Fruit fly (Drosophila melanogaster) whole organism, prepupa: ENCODE results near the gene Nplp3.

Experiments used
- Blimp-1 ChIP-seq: fragments of 200-800 bp; sonication (Bioruptor generic); optimal IDR thresholded peaks from 3 replicates; lab custom pipeline; 2017; ENCODE audit warnings: missing biosample characterization, missing genetic modification characterization, mild to moderate bottlenecking, moderate library complexity, missing genetic modification reagents
- CG10631 ChIP-seq: fragments of 200-800 bp; sonication (Bioruptor generic); optimal IDR thresholded peaks from 2 replicates; lab custom pipeline; 2016; ENCODE audit warnings: missing biosample characterization, missing genetic modification characterization
- CG10669 ChIP-seq: fragments of 200-800 bp; sonication (Bioruptor generic); optimal IDR thresholded peaks from 3 replicates; lab custom pipeline; 2018; ENCODE audit warnings: missing biosample characterization, mild to moderate bottlenecking, missing genetic modification characterization, moderate library complexity
- CG11294 ChIP-seq: fragments of 200-800 bp; sonication (Bioruptor generic); IDR thresholded peaks from 2 replicates; pipeline ENCODE4 v1.3.6; 2022; ENCODE audit warnings: missing biosample characterization, missing genetic modification characterization
- CG11762 ChIP-seq: fragments of 200-800 bp; sonication (Bioruptor generic); optimal IDR thresholded peaks from 3 replicates; lab custom pipeline; 2016; ENCODE audit warnings: missing biosample characterization, missing genetic modification characterization; ENCODE audit not compliant: insufficient read depth
- CG15336 ChIP-seq: fragments of 200-800 bp; sonication (Bioruptor generic); IDR thresholded peaks from 2 replicates; pipeline ENCODE4 v1.3.6; 2022; ENCODE audit warnings: missing biosample characterization, missing genetic modification characterization
- CG1621 ChIP-seq: fragments of 200-800 bp; sonication (Bioruptor generic); optimal IDR thresholded peaks from 3 replicates; lab custom pipeline; 2018; ENCODE audit warnings: missing biosample characterization, mild to moderate bottlenecking, missing genetic modification characterization
- CG16779 ChIP-seq: fragments of 200-800 bp; sonication (Bioruptor generic); optimal IDR thresholded peaks from 3 replicates; lab custom pipeline; 2017; ENCODE audit warnings: missing biosample characterization, mild to moderate bottlenecking, missing genetic modification characterization
- CG3032 ChIP-seq: fragments of 200-800 bp; optimal IDR thresholded peaks from 2 replicates; lab custom pipeline; 2019; ENCODE audit warnings: missing biosample characterization, mild to moderate bottlenecking, missing genetic modification characterization, moderate library complexity
- CG31627 ChIP-seq: fragments of 200-800 bp; sonication (Bioruptor generic); optimal IDR thresholded peaks from 3 replicates; lab custom pipeline; 2016; ENCODE audit warnings: missing biosample characterization, missing genetic modification characterization
- CG32006 ChIP-seq: fragments of 200-800 bp; sonication (Bioruptor generic); optimal IDR thresholded peaks from 3 replicates; lab custom pipeline; 2017; ENCODE audit warnings: missing biosample characterization, mild to moderate bottlenecking, missing genetic modification characterization
- CG3919 ChIP-seq: fragments of 200-800 bp; sonication (Bioruptor generic); optimal IDR thresholded peaks from 3 replicates; lab custom pipeline; 2016; ENCODE audit warnings: missing biosample characterization, missing genetic modification characterization
- CG4318 ChIP-seq: fragments of 200-800 bp; sonication (Bioruptor generic); optimal IDR thresholded peaks from 3 replicates; lab custom pipeline; 2017; ENCODE audit warnings: missing biosample characterization, mild to moderate bottlenecking, missing genetic modification characterization
- CG6276 ChIP-seq: fragments of 200-800 bp; sonication (Bioruptor generic); optimal IDR thresholded peaks from 2 replicates; lab custom pipeline; 2017; ENCODE audit warnings: missing biosample characterization, mild to moderate bottlenecking, missing genetic modification characterization
- CG6792 ChIP-seq: fragments of 200-800 bp; sonication (Bioruptor generic); optimal IDR thresholded peaks from 3 replicates; lab custom pipeline; 2016; ENCODE audit warnings: missing biosample characterization, missing genetic modification characterization
- CG6808 ChIP-seq: fragments of 200-800 bp; sonication (Bioruptor generic); optimal IDR thresholded peaks from 3 replicates; lab custom pipeline; 2017; ENCODE audit warnings: missing biosample characterization, missing genetic modification characterization, mild to moderate bottlenecking, moderate library complexity, missing genetic modification reagents
- CG6854 ChIP-seq: fragments of 200-800 bp; sonication (Bioruptor generic); optimal IDR thresholded peaks from 2 replicates; lab custom pipeline; 2017; ENCODE audit warnings: missing biosample characterization, mild to moderate bottlenecking, missing genetic modification characterization
- CG7368 ChIP-seq: fragments of 200-800 bp; sonication (Bioruptor generic); optimal IDR thresholded peaks from 3 replicates; lab custom pipeline; 2016; ENCODE audit warnings: missing biosample characterization, missing genetic modification characterization
- CG8119 ChIP-seq: fragments of 200-800 bp; sonication (Bioruptor generic); IDR thresholded peaks from 3 replicates; pipeline ENCODE4 v1.3.6; 2022; ENCODE audit warnings: missing biosample characterization, missing genetic modification characterization
- CG8319 ChIP-seq: fragments of 200-800 bp; sonication (Bioruptor generic); optimal IDR thresholded peaks from 3 replicates; lab custom pipeline; 2016; ENCODE audit warnings: missing biosample characterization, missing genetic modification characterization
- CG8632 ChIP-seq: fragments of 200-800 bp; sonication (Bioruptor generic); optimal IDR thresholded peaks from 3 replicates; lab custom pipeline; 2016; ENCODE audit warnings: missing biosample characterization, missing genetic modification characterization
- CG9139 ChIP-seq: fragments of 200-800 bp; sonication (Bioruptor generic); optimal IDR thresholded peaks from 3 replicates; lab custom pipeline; 2017; ENCODE audit warnings: missing biosample characterization, mild to moderate bottlenecking, missing genetic modification characterization
- Eip75B ChIP-seq: fragments of 200-800 bp; sonication (Bioruptor generic); optimal IDR thresholded peaks from 3 replicates; lab custom pipeline; 2016; ENCODE audit warnings: missing biosample characterization, missing genetic modification characterization
- Eip78C ChIP-seq: fragments of 200-800 bp; sonication (Bioruptor generic); peaks from one replicate; lab custom pipeline; 2016; ENCODE audit warnings: missing biosample characterization, missing genetic modification characterization
- Eip93F ChIP-seq: fragments of 200-800 bp; sonication (Bioruptor generic); optimal IDR thresholded peaks from 2 replicates; lab custom pipeline; 2016; ENCODE audit warnings: missing biosample characterization, mild to moderate bottlenecking, missing genetic modification characterization
- Ets21C ChIP-seq: fragments of 200-800 bp; sonication (Bioruptor generic); optimal IDR thresholded peaks from 3 replicates; lab custom pipeline; 2016; ENCODE audit warnings: missing biosample characterization, missing genetic modification characterization
- Ets96B ChIP-seq: fragments of 200-800 bp; optimal IDR thresholded peaks from 2 replicates; lab custom pipeline; 2019; ENCODE audit warnings: missing biosample characterization, mild to moderate bottlenecking, missing genetic modification characterization, moderate library complexity
- Gug ChIP-seq: fragments of 200-800 bp; sonication (Bioruptor generic); IDR thresholded peaks from 2 replicates; pipeline ENCODE4 v1.3.6; 2022; ENCODE audit warnings: missing biosample characterization, missing genetic modification characterization
- Hr38 ChIP-seq: sonication (Bioruptor generic); optimal IDR thresholded peaks from 2 replicates; lab custom pipeline; 2016; ENCODE audit warnings: missing biosample characterization, missing genetic modification characterization
- Hr39 ChIP-seq: fragments of 200-800 bp; sonication (Bioruptor generic); optimal IDR thresholded peaks from 2 replicates; lab custom pipeline; 2016; ENCODE audit warnings: missing biosample characterization, missing genetic modification characterization
- Hr4 ChIP-seq: fragments of 200-800 bp; sonication (Bioruptor generic); optimal IDR thresholded peaks from 3 replicates; lab custom pipeline; 2016; ENCODE audit warnings: missing biosample characterization, missing genetic modification characterization
- Lpt ChIP-seq: fragments of 200-800 bp; sonication (Bioruptor generic); optimal IDR thresholded peaks from 3 replicates; lab custom pipeline; 2016; ENCODE audit warnings: missing biosample characterization, missing genetic modification characterization
- Met ChIP-seq: fragments of 200-800 bp; sonication (Bioruptor generic); optimal IDR thresholded peaks from 3 replicates; lab custom pipeline; 2016; ENCODE audit warnings: missing biosample characterization, missing genetic modification characterization
- OdsH ChIP-seq: fragments of 200-800 bp; sonication (Bioruptor generic); optimal IDR thresholded peaks from 3 replicates; lab custom pipeline; 2016; ENCODE audit warnings: missing biosample characterization, missing genetic modification characterization
- Smox ChIP-seq: fragments of 200-800 bp; sonication (Bioruptor generic); optimal IDR thresholded peaks from 3 replicates; lab custom pipeline; 2016; ENCODE audit warnings: missing biosample characterization, missing genetic modification characterization
- Sox102F ChIP-seq: fragments of 200-800 bp; sonication (Bioruptor generic); optimal IDR thresholded peaks from 2 replicates; lab custom pipeline; 2016; ENCODE audit warnings: missing biosample characterization, mild to moderate bottlenecking, missing genetic modification characterization
- Sox14 ChIP-seq: fragments of 200-800 bp; sonication (Bioruptor generic); optimal IDR thresholded peaks from 3 replicates; lab custom pipeline; 2016; ENCODE audit warnings: missing biosample characterization, missing genetic modification characterization
- Sox15 ChIP-seq: fragments of 200-800 bp; sonication (Bioruptor generic); optimal IDR thresholded peaks from 3 replicates; lab custom pipeline; 2016; ENCODE audit warnings: missing biosample characterization, missing genetic modification characterization
- achi ChIP-seq: fragments of 200-800 bp; sonication (Bioruptor generic); optimal IDR thresholded peaks from 3 replicates; lab custom pipeline; 2016; ENCODE audit warnings: missing biosample characterization, missing genetic modification characterization
- acj6 ChIP-seq: fragments of 200-800 bp; sonication (Bioruptor generic); optimal IDR thresholded peaks from 3 replicates; lab custom pipeline; 2016; ENCODE audit warnings: missing biosample characterization, missing genetic modification characterization
- cyc ChIP-seq: fragments of 200-800 bp; sonication (Bioruptor generic); optimal IDR thresholded peaks from 3 replicates; lab custom pipeline; 2016; ENCODE audit warnings: missing biosample characterization, missing genetic modification characterization
- dac ChIP-seq: fragments of 200-800 bp; sonication (Bioruptor generic); optimal IDR thresholded peaks from 2 replicates; lab custom pipeline; 2017; ENCODE audit warnings: missing biosample characterization, mild to moderate bottlenecking, missing genetic modification characterization
- dsx ChIP-seq: fragments of 200-800 bp; optimal IDR thresholded peaks from 3 replicates; lab custom pipeline; 2019; ENCODE audit warnings: missing biosample characterization, mild to moderate bottlenecking, missing genetic modification characterization, moderate library complexity; ENCODE audit not compliant: poor library complexity, severe bottlenecking
- eg ChIP-seq: fragments of 200-800 bp; sonication (Bioruptor generic); IDR thresholded peaks from 3 replicates; pipeline ENCODE4 v1.3.6; 2022; ENCODE audit warnings: missing biosample characterization, missing genetic modification characterization
- esn ChIP-seq: fragments of 200-800 bp; sonication (Bioruptor generic); optimal IDR thresholded peaks from 2 replicates; lab custom pipeline; 2016; ENCODE audit warnings: missing biosample characterization, mild to moderate bottlenecking, missing genetic modification characterization, moderate library complexity
- fd85E ChIP-seq: fragments of 200-800 bp; sonication (Bioruptor generic); optimal IDR thresholded peaks from 3 replicates; lab custom pipeline; 2016; ENCODE audit warnings: missing biosample characterization, missing genetic modification characterization
- fkh ChIP-seq: fragments of 200-800 bp; sonication (Bioruptor generic); optimal IDR thresholded peaks from 3 replicates; lab custom pipeline; 2017; ENCODE audit warnings: missing biosample characterization, mild to moderate bottlenecking, missing genetic modification characterization, moderate library complexity
- net ChIP-seq: fragments of 200-800 bp; sonication (Bioruptor generic); optimal IDR thresholded peaks from 3 replicates; lab custom pipeline; 2016; ENCODE audit warnings: missing biosample characterization, missing genetic modification characterization
- pdm3 ChIP-seq: fragments of 200-800 bp; sonication (Bioruptor generic); optimal IDR thresholded peaks from 3 replicates; lab custom pipeline; 2016; ENCODE audit warnings: missing biosample characterization, missing genetic modification characterization
- spab ChIP-seq: fragments of 200-800 bp; sonication (Bioruptor generic); optimal IDR thresholded peaks from 2 replicates; lab custom pipeline; 2017; ENCODE audit warnings: missing biosample characterization, mild to moderate bottlenecking, missing genetic modification characterization, missing genetic modification reagents
- ss ChIP-seq, 2 experiments: fragments of 200-800 bp; sonication (Bioruptor generic); optimal IDR thresholded peaks; 2 replicates in 1 of 2; 3 replicates in 1 of 2; lab custom pipeline; 2017 to 2018; ENCODE audit warnings: mild to moderate bottlenecking in 2 of 2, missing biosample characterization in 2 of 2, missing genetic modification characterization in 2 of 2, moderate library complexity in 1 of 2
- svp ChIP-seq: fragments of 200-800 bp; sonication (Bioruptor generic); peaks from one replicate; lab custom pipeline; 2016; ENCODE audit warnings: missing biosample characterization, missing genetic modification characterization
- vri ChIP-seq: fragments of 200-800 bp; sonication (Bioruptor generic); optimal IDR thresholded peaks from 3 replicates; lab custom pipeline; 2016; ENCODE audit warnings: missing biosample characterization, mild to moderate bottlenecking, missing genetic modification characterization

The Nplp3 gene

DNA sequence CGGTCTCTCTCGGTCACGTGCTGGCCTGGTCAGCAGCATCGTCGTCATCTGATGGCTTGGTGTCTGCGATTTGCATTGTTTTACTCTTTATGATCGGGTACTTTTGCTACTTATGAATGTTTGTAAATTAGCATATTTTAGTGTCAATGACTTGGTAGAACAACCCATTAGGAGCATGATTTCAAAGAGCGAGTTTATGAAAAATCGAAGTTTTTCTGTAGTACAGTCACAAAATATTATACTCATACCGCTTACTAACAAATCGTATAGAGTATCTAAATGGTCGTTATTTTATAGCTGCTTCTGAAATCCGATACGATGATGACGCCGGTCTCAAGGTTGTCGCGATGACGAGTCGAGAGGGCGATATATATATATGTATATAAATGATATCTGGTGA lies 31.6 kb upstream of the Nplp3 start:
- TF ChIP-seq Hr39 (GFP tag; lab: Kevin White, UChicago) (peak; percentile 29), acj6 (GFP tag; lab: Kevin White, UChicago) (peak; percentile 64), svp (peak; percentile 39), CG8119 (GFP tag; lab: Robert Waterston, UW) (no peak), CG8319 (peak; percentile 38), CG6854 (GFP tag; lab: Kevin White, UChicago) (no peak), dsx (GFP tag; lab: Kevin White, UChicago) (peak; percentile 77), CG31627 (GFP tag; lab: Kevin White, UChicago) (peak; percentile 4), CG3919 (GFP tag; lab: Kevin White, UChicago) (peak; percentile 55), eg (no peak), CG7368 (peak; percentile 43), Ets96B (peak; percentile 87), Eip78C (GFP tag; lab: Kevin White, UChicago) (peak; percentile 93), ss (GFP tag; optimal IDR thresholded peaks at IDR 0.05; lab: Kevin White, UChicago) (peak; percentile 54 to 88), achi (GFP tag; lab: Kevin White, UChicago) (peak; percentile 53), dac (GFP tag; lab: Kevin White, UChicago) (no peak), fkh (GFP tag; lab: Kevin White, UChicago) (no peak), fd85E (no peak), CG15336 (GFP tag; lab: Robert Waterston, UW) (no peak), CG3032 (tag; lab: Kevin White, UChicago) (peak; percentile 85), Lpt (no peak), CG6792 (GFP tag; lab: Kevin White, UChicago) (peak; percentile 64), CG9139 (GFP tag; lab: Kevin White, UChicago) (peak; percentile 47), Hr4 (GFP tag; lab: Kevin White, UChicago) (no peak), Eip75B (GFP tag; lab: Kevin White, UChicago) (peak; percentile 71), Smox (peak; percentile 10), cyc (peak; percentile 3), Sox102F (GFP tag; lab: Kevin White, UChicago) (peak; percentile 12), Gug (GFP tag; lab: Robert Waterston, UW) (no peak), pdm3 (GFP tag; lab: Kevin White, UChicago) (peak; percentile 64), CG10669 (GFP tag; lab: Kevin White, UChicago) (peak; percentile 85), net (GFP tag; lab: Kevin White, UChicago) (peak; percentile 50), CG10631 (peak; percentile 54), Sox14 (GFP tag; lab: Kevin White, UChicago) (peak; percentile 51), CG16779 (peak; percentile 30), CG1621 (peak; percentile 78), Hr38 (no peak), CG11762 (GFP tag; lab: Kevin White, UChicago) (peak; percentile 8), Blimp-1 (GFP tag; lab: Kevin White, UChicago) (no peak), esn (peak; percentile 37), CG6276 (GFP tag; lab: Kevin White, UChicago) (no peak), CG8632 (peak; percentile 67), spab (GFP tag; lab: Kevin White, UChicago) (peak; percentile 78), CG32006 (GFP tag; lab: Kevin White, UChicago) (peak; percentile 9), CG11294 (GFP tag; lab: Robert Waterston, UW) (no peak), Ets21C (no peak), vri (GFP tag; lab: Kevin White, UChicago) (peak; percentile 13), Sox15 (GFP tag; lab: Kevin White, UChicago) (peak; percentile 39), CG4318 (no peak), CG6808 (GFP tag; lab: Kevin White, UChicago) (peak; percentile 77), Eip93F (GFP tag; lab: Kevin White, UChicago) (no peak), OdsH (peak; percentile 46), Met (peak; percentile 19)
